Fruit fly (Drosophila melanogaster): ENCODE data around the gene CG3698.

The CG3698 gene

dm6 chr3L:20809088-20809999, 11.2 kb upstream of the CG3698 start, which contains the start of the genes CG3634 and HIPP1:
Gene CG3634 (minus strand): TSS chr3L:20809272.
Gene HIPP1 (plus strand): TSS chr3L:20809669.
- TF ChIP-seq CG8478 (optimal IDR thresholded peaks at IDR 0.05) (no peak), CTCF (optimal IDR thresholded peaks at IDR 0.05) (no peak)

DNA sequence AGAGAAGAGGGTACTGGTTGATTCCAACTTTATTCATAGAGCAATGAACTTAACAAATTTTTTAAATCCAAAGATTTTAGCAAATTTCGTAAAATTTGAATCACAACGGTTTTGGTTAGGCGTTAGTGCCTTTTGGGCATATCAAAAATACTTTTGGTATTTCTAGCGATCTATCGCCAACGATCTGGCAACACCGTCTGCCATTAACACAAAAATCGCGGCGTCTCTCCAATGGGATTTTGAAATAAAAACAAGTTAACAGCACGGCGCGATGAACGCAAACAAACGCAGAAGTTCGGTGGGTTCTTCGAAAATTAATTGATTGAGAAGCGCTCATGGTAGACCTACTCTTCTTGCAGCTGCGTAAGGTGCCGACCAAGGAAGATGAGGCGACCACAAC, 2.0 kb upstream of the CG3698 start, which contains the start of gene Spc105R:
Gene Spc105R, plus strand, starts transcription at position 203 of the 400 bp plus-strand sequence.
- no peak for TF ChIP-seq CG8478 (optimal IDR thresholded peaks at IDR 0.05)
- TF ChIP-seq CTCF (optimal IDR thresholded peaks at IDR 0.05): peak; percentile 3 to 32

DNA sequence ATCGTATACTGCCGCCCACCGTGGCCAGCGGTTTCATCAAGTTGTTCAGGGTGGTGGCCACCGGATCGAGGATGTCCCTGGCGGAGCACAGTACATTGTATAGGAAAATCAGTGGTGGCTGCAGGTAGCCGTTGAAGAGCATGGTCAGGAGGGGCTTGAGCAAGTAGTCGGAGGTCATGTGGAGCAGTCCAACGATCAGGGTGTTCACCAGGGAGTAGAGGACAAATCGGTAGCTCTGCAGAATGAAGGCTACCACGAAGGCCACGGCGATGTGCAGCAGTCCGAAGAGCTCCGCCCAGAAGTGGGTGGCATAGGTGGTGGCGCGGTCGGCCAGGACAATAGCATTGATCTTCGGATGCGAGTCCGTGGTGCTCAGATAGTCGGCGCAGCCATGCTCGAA, 796 bp downstream of the CG3698 start:
- no peak for TF ChIP-seq CTCF (optimal IDR thresholded peaks at IDR 0.05)
- no peak for TF ChIP-seq CG8478 (optimal IDR thresholded peaks at IDR 0.05)

DNA sequence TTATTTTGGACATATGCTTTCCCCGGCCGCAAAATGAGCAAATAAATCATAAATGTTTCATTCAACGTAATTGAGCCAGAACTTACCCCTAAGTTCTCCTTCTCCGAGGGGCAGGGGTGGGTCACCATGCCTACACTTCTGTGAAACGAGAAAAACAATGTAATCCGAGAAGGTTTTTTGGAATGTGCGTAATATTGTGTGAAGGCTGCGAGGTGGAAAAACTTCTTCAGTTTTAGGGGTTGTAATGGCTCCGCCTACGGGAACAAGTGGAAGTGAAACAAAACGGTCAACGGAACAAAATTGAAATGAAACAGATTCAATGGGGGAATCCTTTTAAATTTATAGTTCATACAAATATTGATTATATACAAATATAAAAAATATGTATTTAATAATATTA, 1.4 kb downstream of the CG3698 start:
- no peak for TF ChIP-seq CG8478 (optimal IDR thresholded peaks at IDR 0.05)
- TF ChIP-seq CTCF (optimal IDR thresholded peaks at IDR 0.05): no peak

- TF ChIP-seq CTCF (optimal IDR thresholded peaks at IDR 0.05): no peak
- TF ChIP-seq CG8478 (optimal IDR thresholded peaks at IDR 0.05): no peak
Measured at dm6 chr3L:20792693-20793092, 5.5 kb downstream of the CG3698 start, which contains the start of gene Six4. Gene Six4 (minus strand): TSS chr3L:20792777.

DNA sequence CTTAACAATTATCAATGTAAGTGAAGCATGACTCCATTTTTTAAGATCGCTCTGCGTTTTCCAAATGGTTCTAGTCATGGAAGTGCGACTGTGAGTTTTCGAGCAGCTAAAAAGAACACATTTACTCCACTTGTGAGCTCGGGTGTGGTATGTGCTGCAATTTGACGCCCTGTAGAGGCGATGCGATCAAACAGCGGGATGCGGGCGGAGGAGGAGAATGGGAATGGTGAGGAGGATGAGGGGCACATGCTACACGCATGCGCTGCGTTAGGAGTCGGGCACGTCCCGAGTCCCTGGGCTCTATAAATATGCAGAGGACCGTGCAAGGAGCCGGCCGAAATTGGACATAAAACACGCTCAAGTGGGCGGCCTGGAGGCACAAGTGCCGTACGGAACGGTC, 8.9 kb downstream of the CG3698 start:
- no peak for TF ChIP-seq CG8478 (optimal IDR thresholded peaks at IDR 0.05)
- TF ChIP-seq CTCF (optimal IDR thresholded peaks at IDR 0.05): no peak

dm6 chr3L:20787835-20788380, 10.3 kb downstream of the CG3698 start, which contains the start of gene CG11396:
Gene CG11396 (minus strand): TSS chr3L:20788137.
- TF ChIP-seq CG8478 (optimal IDR thresholded peaks at IDR 0.05) (no peak), CTCF (optimal IDR thresholded peaks at IDR 0.05) (no peak)

DNA sequence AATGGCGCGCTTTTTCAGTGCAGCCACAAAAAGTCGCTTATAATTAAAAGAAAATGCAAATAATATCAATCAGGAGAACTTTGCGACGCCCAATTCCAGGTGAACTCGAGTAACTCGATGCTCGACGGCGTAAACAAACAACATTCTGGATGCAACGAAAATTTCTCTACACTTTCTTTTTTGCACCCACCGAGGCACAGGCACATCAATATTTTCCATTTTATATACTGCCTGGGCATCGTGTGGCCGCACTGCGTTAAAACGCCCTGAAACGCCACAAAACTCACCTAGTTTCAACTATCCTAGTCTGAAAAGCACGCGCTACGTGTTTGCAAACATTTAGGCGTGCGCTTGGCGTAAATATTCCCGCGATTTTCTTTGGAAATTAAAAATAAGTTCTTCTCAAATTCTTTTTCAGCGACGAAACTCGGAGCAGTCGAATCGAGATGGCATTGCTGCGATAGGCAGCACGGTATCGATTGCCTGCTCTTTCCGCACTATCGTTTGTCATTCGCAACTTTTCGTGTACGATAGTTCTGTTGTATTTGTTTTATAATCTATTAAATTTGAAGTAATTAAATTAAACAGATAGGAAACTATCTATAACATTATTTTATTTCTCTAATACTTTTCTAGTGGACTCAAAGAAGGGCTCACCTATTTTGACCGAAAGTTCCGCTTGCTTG, 12.3 kb downstream of the CG3698 start, which contains the start of gene Pcif1:
Gene Pcif1, minus strand, starts transcription at position 456 of the 686 bp plus-strand sequence.
- no peak for TF ChIP-seq CG8478 (optimal IDR thresholded peaks at IDR 0.05)
- TF ChIP-seq CTCF (optimal IDR thresholded peaks at IDR 0.05): peak in 1 of 2 experiments; percentile 33

dm6 chr3L:20784812-20785671, 13.1 kb downstream of the CG3698 start:
- TF ChIP-seq CTCF (optimal IDR thresholded peaks at IDR 0.05) (no peak), CG8478 (optimal IDR thresholded peaks at IDR 0.05) (no peak)

DNA sequence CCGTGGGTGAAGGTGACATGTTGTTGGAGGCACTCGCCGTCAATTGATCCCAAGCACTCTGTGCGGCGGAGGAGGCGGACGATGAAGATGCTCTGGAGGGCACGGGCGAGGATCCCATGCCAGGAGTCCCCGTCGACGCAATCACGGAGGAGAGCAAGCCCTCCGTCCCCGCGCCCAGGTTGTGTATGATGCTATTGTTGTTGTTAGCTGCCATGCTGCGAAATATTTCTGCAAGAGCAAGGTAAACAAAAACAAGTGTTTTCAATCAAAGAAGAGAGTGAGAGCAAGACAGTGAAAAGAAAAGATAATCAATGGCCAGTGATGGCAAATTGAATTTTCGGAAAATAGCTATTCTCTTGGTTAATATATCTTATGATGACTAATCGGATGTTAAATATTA, 13.8 kb downstream of the CG3698 start:
- TF ChIP-seq CTCF (optimal IDR thresholded peaks at IDR 0.05): no peak
- TF ChIP-seq CG8478 (optimal IDR thresholded peaks at IDR 0.05): no peak

DNA sequence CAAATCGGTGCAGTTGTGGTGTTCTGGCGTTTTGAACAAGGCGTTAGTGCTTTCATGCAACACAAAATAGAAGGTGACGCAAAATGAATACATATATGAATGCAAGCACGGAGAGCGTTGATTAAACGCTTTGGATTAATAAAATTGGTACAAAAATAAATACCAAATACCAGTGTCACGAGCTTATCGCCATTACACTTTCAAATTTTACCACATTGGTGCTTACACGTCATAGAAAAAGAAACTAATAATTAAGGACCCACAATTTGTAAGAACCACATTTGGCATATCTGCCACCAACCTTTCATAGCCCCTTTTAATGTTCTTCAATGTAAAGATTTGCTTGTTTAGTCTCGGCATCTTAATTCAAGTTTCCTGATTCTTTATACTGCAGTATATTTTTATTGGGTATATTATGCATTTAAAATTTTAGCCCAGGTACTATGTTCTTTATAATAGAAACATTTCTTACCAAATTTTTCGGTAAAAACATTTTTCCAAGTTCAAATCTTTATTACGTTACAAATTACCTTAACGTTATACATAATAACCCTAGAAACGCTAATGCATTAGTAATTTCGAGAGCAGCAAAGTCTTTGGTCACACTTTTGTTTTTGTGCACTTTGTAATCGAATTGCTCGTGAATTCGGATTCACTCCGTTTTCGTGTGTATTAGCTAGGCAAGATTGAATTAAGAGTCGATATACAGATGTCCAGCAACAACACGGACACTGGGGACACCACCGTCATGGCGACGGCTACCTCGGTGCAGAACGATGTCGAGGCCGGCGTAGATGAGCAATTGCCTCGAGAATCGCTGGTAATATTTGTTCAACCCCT, 19.7 kb downstream of the CG3698 start, which contains the start of the genes Pex16 and Pex14:
Gene Pex16, minus strand, starts transcription at position 41 of the 840 bp plus-strand sequence.
Gene Pex14, plus strand, starts transcription at position 576 of the 840 bp plus-strand sequence.
- no peak for TF ChIP-seq CTCF (optimal IDR thresholded peaks at IDR 0.05)
- TF ChIP-seq CG8478 (optimal IDR thresholded peaks at IDR 0.05): no peak

DNA sequence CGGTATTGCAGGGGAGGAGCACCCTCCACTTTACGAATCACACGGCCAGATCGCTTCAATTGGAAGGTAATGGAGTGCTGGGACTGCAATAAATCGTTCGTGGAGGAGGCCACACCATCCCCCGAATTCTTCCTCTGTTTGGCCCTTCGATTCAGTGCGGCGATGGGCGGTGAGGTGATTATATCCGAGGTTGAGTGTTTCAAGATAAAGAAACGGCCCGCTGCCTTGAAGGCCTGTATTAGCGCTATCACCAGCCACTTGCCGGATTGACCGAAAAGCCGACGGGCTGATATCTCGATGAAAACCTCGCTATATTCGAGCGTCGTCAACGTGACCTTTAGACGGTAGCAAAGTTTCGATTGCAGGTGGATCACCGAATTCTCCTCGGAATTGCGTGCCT, 20.7 kb downstream of the CG3698 start:
- TF ChIP-seq CTCF (optimal IDR thresholded peaks at IDR 0.05): no peak
- no peak for TF ChIP-seq CG8478 (optimal IDR thresholded peaks at IDR 0.05)

- TF ChIP-seq CTCF (optimal IDR thresholded peaks at IDR 0.05): no peak
- TF ChIP-seq CG8478 (optimal IDR thresholded peaks at IDR 0.05): no peak
Measured at dm6 chr3L:20772647-20773015, 25.5 kb downstream of the CG3698 start.
